Fruit fly (Drosophila melanogaster): ENCODE measurements around the gene CG15202.

dm6 chrX:11147553-11148067 is 5.3 kb downstream of the CG15202 start:
- no peak for TF ChIP-seq psq (optimal IDR thresholded peaks at IDR 0.05)
- TF ChIP-seq usp (GFP tag; optimal IDR thresholded peaks at IDR 0.05) = no peak
- TF ChIP-seq EcR (GFP tag; optimal IDR thresholded peaks at IDR 0.05) = no peak
- TF ChIP-seq CG8478 (optimal IDR thresholded peaks at IDR 0.05) = no peak
- no peak for TF ChIP-seq pan (optimal IDR thresholded peaks at IDR 0.05)
- TF ChIP-seq Dll (optimal IDR thresholded peaks at IDR 0.05) = no peak

Measured in whole organism.